Worm (Caenorhabditis elegans): ENCODE measurements around the gene T19H12.2.

The T19H12.2 gene

DNA sequence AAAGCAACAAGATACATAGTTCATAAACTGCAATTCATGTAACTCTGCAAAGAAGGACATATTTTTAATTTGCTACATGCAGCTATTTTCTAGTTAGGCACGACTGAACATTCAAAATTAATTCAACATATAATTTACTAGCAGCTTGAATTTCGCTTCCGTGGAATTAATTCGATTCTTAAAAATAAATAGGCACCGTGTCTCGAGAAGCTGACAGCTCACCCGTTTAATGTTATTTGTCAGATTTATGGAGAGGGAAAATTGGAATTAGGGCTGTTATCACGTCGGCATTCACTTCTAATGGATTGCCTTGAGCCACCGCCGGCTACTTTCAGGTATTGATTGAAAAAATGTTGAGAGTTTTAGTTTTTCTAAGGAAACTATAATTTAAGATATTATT lies 36.1 kb downstream of the T19H12.2 start, which contains the start of gene srh-21:
Gene srh-21 (plus strand): TSS at position 301 of the 400 bp plus-strand sequence.
- TF ChIP-seq ztf-11 (tag; optimal IDR thresholded peaks at IDR 0.05) (no peak), lsy-2 (tag; optimal IDR thresholded peaks at IDR 0.05) (no peak), unc-39 (tag; optimal IDR thresholded peaks at IDR 0.05) (no peak), ceh-83 (GFP tag; optimal IDR thresholded peaks at IDR 0.05) (no peak), blmp-1 (tag; optimal IDR thresholded peaks at IDR 0.05) (no peak), unc-62 (GFP tag; optimal IDR thresholded peaks at IDR 0.05) (no peak), unc-120 (tag; optimal IDR thresholded peaks at IDR 0.05; ENCODE audit: poor library complexity, severe bottlenecking) (no peak), sem-2 (GFP tag; optimal IDR thresholded peaks at IDR 0.05) (no peak), elt-3 (tag; optimal IDR thresholded peaks at IDR 0.05) (no peak), tbx-8 (GFP tag; optimal IDR thresholded peaks at IDR 0.05) (no peak), hlh-1 (tag; optimal IDR thresholded peaks at IDR 0.05) (no peak), snpc-4 (tag; optimal IDR thresholded peaks at IDR 0.05) (no peak), lin-32 (GFP tag; optimal IDR thresholded peaks at IDR 0.05) (no peak), nhr-76 (tag; optimal IDR thresholded peaks at IDR 0.05) (no peak), zip-8 (tag; optimal IDR thresholded peaks at IDR 0.05) (no peak), ceh-43 (GFP tag; optimal IDR thresholded peaks at IDR 0.05) (no peak), lin-13 (tag; optimal IDR thresholded peaks at IDR 0.05) (no peak), nhr-2 (tag; optimal IDR thresholded peaks at IDR 0.05) (no peak), nhr-237 (tag; optimal IDR thresholded peaks at IDR 0.05) (no peak)

DNA sequence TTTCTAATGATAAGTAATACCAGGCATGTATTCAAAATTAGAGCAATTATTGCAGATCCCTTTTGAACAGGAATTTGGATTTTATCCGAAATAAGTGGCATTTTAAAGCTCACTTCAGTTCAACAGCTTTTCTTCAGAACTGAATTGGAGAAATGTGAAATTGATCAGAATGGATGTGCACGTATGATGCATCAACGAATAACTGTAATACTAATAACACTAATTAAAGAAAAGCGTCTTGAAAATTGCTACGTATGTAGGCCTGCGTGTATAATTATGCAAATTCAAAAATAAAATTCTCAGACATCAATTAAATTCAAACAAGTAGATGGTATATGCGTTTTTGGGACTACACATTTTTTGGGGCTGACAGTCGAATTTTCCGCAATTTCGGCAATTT lies 39.6 kb downstream of the T19H12.2 start, which contains the start of gene str-205:
Gene str-205 (minus strand): TSS at position 101 of the 400 bp plus-strand sequence.
- TF ChIP-seq flh-1 (GFP tag; optimal IDR thresholded peaks at IDR 0.05) (no peak), mls-2 (tag; optimal IDR thresholded peaks at IDR 0.05) (no peak), mep-1 (tag; optimal IDR thresholded peaks at IDR 0.05) (no peak), sptf-1 (tag; optimal IDR thresholded peaks at IDR 0.05) (no peak), ceh-39 (tag; optimal IDR thresholded peaks at IDR 0.05) (no peak), ces-1 (GFP tag; optimal IDR thresholded peaks at IDR 0.05) (no peak), zip-8 (tag; optimal IDR thresholded peaks at IDR 0.05) (no peak)

DNA sequence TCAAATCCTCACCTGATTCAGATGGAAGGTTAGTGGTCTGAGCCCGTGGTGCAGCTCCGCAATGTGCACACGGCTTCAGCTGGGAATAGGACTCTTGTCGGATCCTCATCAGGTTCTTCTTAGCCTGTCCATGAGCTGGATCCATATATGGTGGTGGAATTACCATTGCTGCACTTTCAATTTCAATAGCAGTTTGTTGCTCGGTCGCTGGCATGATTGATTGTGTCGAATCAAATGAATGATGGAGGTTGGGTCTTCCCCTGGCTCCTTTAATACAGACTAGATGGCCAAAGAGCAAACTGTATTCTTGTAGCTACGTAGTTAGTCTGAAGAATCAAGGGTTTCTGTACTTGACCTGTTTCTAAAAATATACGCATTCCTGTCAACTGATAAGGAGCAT lies 42.6 kb downstream of the T19H12.2 start, which contains the start of gene C02E7.10:
Gene C02E7.10 (minus strand): TSS at position 232 of the 400 bp plus-strand sequence.
- TF ChIP-seq ztf-11 (tag; optimal IDR thresholded peaks at IDR 0.05), result no peak
- no peak for TF ChIP-seq drap-1 (GFP tag; optimal IDR thresholded peaks at IDR 0.05)
- TF ChIP-seq ceh-83 (GFP tag; optimal IDR thresholded peaks at IDR 0.05), result no peak
- no peak for TF ChIP-seq bed-3 (GFP tag; optimal IDR thresholded peaks at IDR 0.05)
- no peak for TF ChIP-seq ceh-39 (tag; optimal IDR thresholded peaks at IDR 0.05)
- no peak for TF ChIP-seq zip-8 (tag; optimal IDR thresholded peaks at IDR 0.05)
- TF ChIP-seq unc-39 (tag; optimal IDR thresholded peaks at IDR 0.05), result no peak
- no peak for TF ChIP-seq flh-1 (GFP tag; optimal IDR thresholded peaks at IDR 0.05)
- TF ChIP-seq nhr-76 (tag; optimal IDR thresholded peaks at IDR 0.05), result no peak

DNA sequence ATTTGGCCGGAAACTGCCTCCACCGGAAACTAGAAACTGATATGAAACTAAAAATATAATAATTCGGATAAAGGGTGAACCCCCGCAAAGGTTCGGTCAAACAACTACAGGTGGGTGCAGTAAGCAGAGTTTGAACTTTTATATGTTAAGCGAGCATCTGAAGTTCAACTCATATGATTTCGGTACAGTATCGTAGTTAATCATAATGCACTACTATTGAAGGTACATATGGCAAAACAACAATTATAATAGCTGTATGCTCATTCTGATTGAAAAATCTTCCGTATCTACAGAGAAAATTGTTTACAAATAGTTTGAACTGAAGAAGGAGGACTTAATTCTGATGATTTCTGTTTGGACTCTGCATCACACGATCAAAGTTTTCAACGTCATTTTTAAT lies 43.0 kb downstream of the T19H12.2 start:
- TF ChIP-seq flh-1 (GFP tag; optimal IDR thresholded peaks at IDR 0.05), result no peak
- TF ChIP-seq hlh-1 (tag; optimal IDR thresholded peaks at IDR 0.05), result no peak
- no peak for TF ChIP-seq ham-2 (GFP tag; optimal IDR thresholded peaks at IDR 0.05)
- no peak for TF ChIP-seq nhr-237 (tag; optimal IDR thresholded peaks at IDR 0.05)
- no peak for TF ChIP-seq ztf-11 (tag; optimal IDR thresholded peaks at IDR 0.05)

DNA sequence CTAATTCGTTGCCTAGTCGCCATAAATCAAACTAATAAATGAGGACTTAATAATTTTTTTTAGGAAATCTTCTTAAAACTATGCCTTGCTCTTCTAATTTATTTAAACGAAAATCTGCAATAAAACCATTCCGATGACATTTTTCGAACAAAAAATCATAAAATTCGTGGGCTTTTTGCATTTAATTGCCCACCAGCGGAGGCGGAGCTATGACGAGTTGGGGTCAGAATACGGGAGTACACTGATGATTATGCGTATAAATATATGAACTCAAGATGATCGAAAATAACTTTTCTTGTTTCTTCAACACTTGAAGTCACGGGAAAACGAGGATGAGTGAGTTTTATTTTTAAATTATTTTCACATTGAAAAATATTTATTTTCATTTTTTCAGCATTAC lies 44.2 kb downstream of the T19H12.2 start, which contains the start of gene catp-2:
Gene catp-2 (plus strand): TSS at position 301 of the 400 bp plus-strand sequence.
- TF ChIP-seq lin-13 (tag; optimal IDR thresholded peaks at IDR 0.05) (no peak), snpc-4 (tag; optimal IDR thresholded peaks at IDR 0.05) (no peak), ceh-39 (tag; optimal IDR thresholded peaks at IDR 0.05) (no peak), zip-8 (tag; optimal IDR thresholded peaks at IDR 0.05) (no peak), lin-32 (GFP tag; optimal IDR thresholded peaks at IDR 0.05) (no peak), elt-3 (tag; optimal IDR thresholded peaks at IDR 0.05) (no peak), mab-5 (tag; optimal IDR thresholded peaks at IDR 0.05) (no peak), cnd-1 (tag; optimal IDR thresholded peaks at IDR 0.05) (no peak), mls-2 (tag; optimal IDR thresholded peaks at IDR 0.05) (no peak), hlh-1 (tag; optimal IDR thresholded peaks at IDR 0.05) (no peak), elt-1 (tag; optimal IDR thresholded peaks at IDR 0.05; ENCODE audit: borderline replicate concordance, insufficient read depth) (no peak), lsy-2 (tag; optimal IDR thresholded peaks at IDR 0.05) (no peak), nhr-12 (tag; optimal IDR thresholded peaks at IDR 0.05) (no peak), ceh-83 (GFP tag; optimal IDR thresholded peaks at IDR 0.05) (no peak), M03D4.4 (tag; optimal IDR thresholded peaks at IDR 0.05) (no peak), nhr-76 (tag; optimal IDR thresholded peaks at IDR 0.05) (no peak), flh-1 (GFP tag; optimal IDR thresholded peaks at IDR 0.05) (no peak), pha-4 (tag; optimal IDR thresholded peaks at IDR 0.05) (no peak), ham-2 (GFP tag; optimal IDR thresholded peaks at IDR 0.05) (no peak)
